Fruit fly (Drosophila melanogaster): ENCODE measurements around the gene CG32985.

dm6 chr2L:8940680-8941079 lies 21.7 kb upstream of the CG32985 start:
- TF ChIP-seq CTCF (optimal IDR thresholded peaks at IDR 0.05), result no peak
- no peak for TF ChIP-seq CG8478 (optimal IDR thresholded peaks at IDR 0.05)

Data from S2 (cell line).